Fruit fly (Drosophila melanogaster): ENCODE results near the gene CG13310.

Gene CG13310

dm6 chr3L:8767876-8768275 is 32.5 kb downstream of the CG13310 start (continued):
- TF ChIP-seq Awh (GFP tag; IDR thresholded peaks at IDR 0.05) (no peak), row (GFP tag; IDR thresholded peaks at IDR 0.05) (peak; percentile 70), Dek (tag; optimal IDR thresholded peaks at IDR 0.05) (no peak), Scr (GFP tag; IDR thresholded peaks at IDR 0.05; ENCODE audit: partially characterized antibody) (no peak), CG3163 (GFP tag; optimal IDR thresholded peaks at IDR 0.05) (no peak), chn (GFP tag; optimal IDR thresholded peaks at IDR 0.05) (no peak), CG15011 (GFP tag; optimal IDR thresholded peaks at IDR 0.05) (peak; percentile 7), Hr78 (GFP tag; optimal IDR thresholded peaks at IDR 0.05) (no peak), sna (GFP tag; IDR thresholded peaks at IDR 0.05; ENCODE audit: partially characterized antibody) (no peak), nau (GFP tag; optimal IDR thresholded peaks at IDR 0.05) (peak; percentile 25), CG8281 (tag; optimal IDR thresholded peaks at IDR 0.05) (no peak), CG4282 (GFP tag; optimal IDR thresholded peaks at IDR 0.05) (no peak), Dad (GFP tag; optimal IDR thresholded peaks at IDR 0.05) (peak; percentile 11), ara (GFP tag; IDR thresholded peaks at IDR 0.05) (no peak), CG9817 (tag; optimal IDR thresholded peaks at IDR 0.05) (peak; percentile 23), Neu2 (GFP tag; optimal IDR thresholded peaks at IDR 0.05; ENCODE audit: borderline replicate concordance) (no peak), dmrt99B (tag; optimal IDR thresholded peaks at IDR 0.05) (peak; percentile 42), vvl (GFP tag; IDR thresholded peaks at IDR 0.05) (no peak), Pdp1 (GFP tag; optimal IDR thresholded peaks at IDR 0.05) (peak; percentile 34 to 37), fd64A (GFP tag; optimal IDR thresholded peaks at IDR 0.05) (no peak), z (GFP tag; IDR thresholded peaks at IDR 0.05) (no peak), repo (GFP tag; optimal IDR thresholded peaks at IDR 0.05) (no peak), hth (optimal IDR thresholded peaks at IDR 0.05) (no peak), CG2199 (GFP tag; IDR thresholded peaks at IDR 0.05) (no peak), twi (tag; optimal IDR thresholded peaks at IDR 0.05) (no peak), CTCF (GFP tag; optimal IDR thresholded peaks at IDR 0.05) (no peak), hkb (optimal IDR thresholded peaks at IDR 0.05) (no peak), hkb (GFP tag; IDR thresholded peaks at IDR 0.05) (no peak), ham (GFP tag; IDR thresholded peaks at IDR 0.05) (no peak), Ets65A (GFP tag) (peak; percentile 76), CG12155 (GFP tag; optimal IDR thresholded peaks at IDR 0.05) (peak; percentile 23), CG9215 (GFP tag; IDR thresholded peaks at IDR 0.05) (peak; percentile 62), ac (GFP tag; optimal IDR thresholded peaks at IDR 0.05) (no peak), CG4424 (GFP tag; optimal IDR thresholded peaks at IDR 0.05) (peak; percentile 5), tup (GFP tag; optimal IDR thresholded peaks at IDR 0.05) (no peak), gem (tag; optimal IDR thresholded peaks at IDR 0.05) (peak; percentile 60), CG16813 (GFP tag; IDR thresholded peaks at IDR 0.05; ENCODE audit: partially characterized antibody) (no peak), Mrtf (GFP tag; IDR thresholded peaks at IDR 0.05) (no peak), CG12744 (GFP tag; optimal IDR thresholded peaks at IDR 0.05) (peak; percentile 14), Abd-B (GFP tag; optimal IDR thresholded peaks at IDR 0.05) (no peak), CG14050 (GFP tag; IDR thresholded peaks at IDR 0.05) (no peak), CG17829 (tag; optimal IDR thresholded peaks at IDR 0.05) (no peak), Hmx (GFP tag; optimal IDR thresholded peaks at IDR 0.05) (no peak), ems (GFP tag; optimal IDR thresholded peaks at IDR 0.05) (peak; percentile 5), CG30403 (GFP tag; optimal IDR thresholded peaks at IDR 0.05) (peak; percentile 69), btn (GFP tag; optimal IDR thresholded peaks at IDR 0.05) (no peak), CG9932 (GFP tag; IDR thresholded peaks at IDR 0.05) (peak; percentile 66), jing (GFP tag; optimal IDR thresholded peaks at IDR 0.05) (no peak), stwl (tag; optimal IDR thresholded peaks at IDR 0.05) (no peak), BEAF-32 (GFP tag; optimal IDR thresholded peaks at IDR 0.05) (no peak), CG18476 (GFP tag; optimal IDR thresholded peaks at IDR 0.05) (peak; percentile 24), CG2889 (GFP tag; IDR thresholded peaks at IDR 0.05) (peak; percentile 46; the same call in 2 of the 3 replicates), CG10654 (GFP tag; optimal IDR thresholded peaks at IDR 0.05) (no peak)

Data from whole organism, embryonic.